Fruit fly (Drosophila melanogaster): ENCODE results near the gene Obp8a.

Obp8a gene

dm6 chrX:9214576-9214975 is at the start of gene Obp8a:
Gene Obp8a (plus strand): TSS chrX:9214876.
- TF ChIP-seq CG12605 (GFP tag; IDR thresholded peaks at IDR 0.05) (no peak), CG32121 (GFP tag; IDR thresholded peaks at IDR 0.05) (no peak), fd96Ca (GFP tag; IDR thresholded peaks at IDR 0.05) (no peak), CG34367 (tag; optimal IDR thresholded peaks at IDR 0.05) (no peak)

dm6 chrX:9168273-9168672 is 46.4 kb upstream of the Obp8a start:
- no peak for TF ChIP-seq CG15710 (tag; optimal IDR thresholded peaks at IDR 0.05)
- no peak for TF ChIP-seq CG10348 (GFP tag; IDR thresholded peaks at IDR 0.05)
- TF ChIP-seq CG34367 (tag; optimal IDR thresholded peaks at IDR 0.05), result no peak
- TF ChIP-seq D1 (tag; optimal IDR thresholded peaks at IDR 0.05), result no peak
- no peak for TF ChIP-seq CG9948 (tag; optimal IDR thresholded peaks at IDR 0.05)
- TF ChIP-seq fd96Ca (GFP tag; IDR thresholded peaks at IDR 0.05), result no peak
- no peak for TF ChIP-seq CG8301 (tag; optimal IDR thresholded peaks at IDR 0.05)
- no peak for TF ChIP-seq Snoo (tag; optimal IDR thresholded peaks at IDR 0.05)
- TF ChIP-seq CG8159 (tag; optimal IDR thresholded peaks at IDR 0.05), result no peak
- TF ChIP-seq gl (tag; optimal IDR thresholded peaks at IDR 0.05), result no peak
- TF ChIP-seq CG13204 (GFP tag; optimal IDR thresholded peaks at IDR 0.05), result no peak
- TF ChIP-seq Ets98B (GFP tag; IDR thresholded peaks at IDR 0.05), result no peak

- TF ChIP-seq CG12605 (GFP tag; IDR thresholded peaks at IDR 0.05) (no peak), CG8159 (tag; optimal IDR thresholded peaks at IDR 0.05) (no peak), gl (tag; optimal IDR thresholded peaks at IDR 0.05) (no peak), CG4496 (GFP tag; IDR thresholded peaks at IDR 0.05) (no peak), CG13204 (GFP tag; optimal IDR thresholded peaks at IDR 0.05) (no peak), Pif1B (GFP tag; optimal IDR thresholded peaks at IDR 0.05) (no peak), CG9948 (tag; optimal IDR thresholded peaks at IDR 0.05) (no peak), rn (GFP tag; IDR thresholded peaks at IDR 0.05) (no peak), CG32121 (GFP tag; IDR thresholded peaks at IDR 0.05) (no peak), Pif1A (GFP tag; optimal IDR thresholded peaks at IDR 0.05) (no peak), fd96Ca (GFP tag; IDR thresholded peaks at IDR 0.05) (no peak), CG14655 (GFP tag; optimal IDR thresholded peaks at IDR 0.05) (no peak), Snoo (tag; optimal IDR thresholded peaks at IDR 0.05) (no peak), CG17806 (tag; optimal IDR thresholded peaks at IDR 0.05) (no peak), EcR (GFP tag; optimal IDR thresholded peaks at IDR 0.05) (no peak), CG34367 (tag; optimal IDR thresholded peaks at IDR 0.05) (no peak), CG10348 (GFP tag; IDR thresholded peaks at IDR 0.05) (no peak), D1 (tag; optimal IDR thresholded peaks at IDR 0.05) (no peak), CG15710 (tag; optimal IDR thresholded peaks at IDR 0.05) (no peak)
Observed at dm6 chrX:9187429-9187828, 27.2 kb upstream of the Obp8a start.

- TF ChIP-seq CG32121 (GFP tag; IDR thresholded peaks at IDR 0.05), result no peak
- no peak for TF ChIP-seq Ets98B (GFP tag; IDR thresholded peaks at IDR 0.05)
- no peak for TF ChIP-seq CG15710 (tag; optimal IDR thresholded peaks at IDR 0.05)
- no peak for TF ChIP-seq rn (GFP tag; IDR thresholded peaks at IDR 0.05)
- no peak for TF ChIP-seq gl (tag; optimal IDR thresholded peaks at IDR 0.05)
- TF ChIP-seq Pif1B (GFP tag; optimal IDR thresholded peaks at IDR 0.05), result no peak
- no peak for TF ChIP-seq CG12605 (GFP tag; IDR thresholded peaks at IDR 0.05)
Observed at dm6 chrX:9190555-9191184, 24.0 kb upstream of the Obp8a start, which contains the start of gene CG12115. Gene CG12115 (minus strand): TSS chrX:9190605.

dm6 chrX:9191357-9191756 is 23.3 kb upstream of the Obp8a start, which contains the start of gene CG12057:
Gene CG12057 (plus strand): TSS chrX:9191657.
- no peak for TF ChIP-seq fd96Ca (GFP tag; IDR thresholded peaks at IDR 0.05)
- no peak for TF ChIP-seq CG14655 (GFP tag; optimal IDR thresholded peaks at IDR 0.05)
- no peak for TF ChIP-seq Pif1A (GFP tag; optimal IDR thresholded peaks at IDR 0.05)
- TF ChIP-seq D1 (tag; optimal IDR thresholded peaks at IDR 0.05), result no peak
- TF ChIP-seq CG17806 (tag; optimal IDR thresholded peaks at IDR 0.05), result no peak
- no peak for TF ChIP-seq Snoo (tag; optimal IDR thresholded peaks at IDR 0.05)
- TF ChIP-seq gl (tag; optimal IDR thresholded peaks at IDR 0.05), result no peak
- no peak for TF ChIP-seq EcR (GFP tag; optimal IDR thresholded peaks at IDR 0.05)
- no peak for TF ChIP-seq CG12605 (GFP tag; IDR thresholded peaks at IDR 0.05)
- no peak for TF ChIP-seq CG10348 (GFP tag; IDR thresholded peaks at IDR 0.05)
- no peak for TF ChIP-seq CG34367 (tag; optimal IDR thresholded peaks at IDR 0.05)
- no peak for TF ChIP-seq CG8159 (tag; optimal IDR thresholded peaks at IDR 0.05)
- TF ChIP-seq rn (GFP tag; IDR thresholded peaks at IDR 0.05), result no peak
- TF ChIP-seq CG9948 (tag; optimal IDR thresholded peaks at IDR 0.05), result no peak
- TF ChIP-seq CG4496 (GFP tag; IDR thresholded peaks at IDR 0.05), result no peak
- no peak for TF ChIP-seq Ets98B (GFP tag; IDR thresholded peaks at IDR 0.05)

- TF ChIP-seq CG8301 (tag; optimal IDR thresholded peaks at IDR 0.05) (no peak), CG8159 (tag; optimal IDR thresholded peaks at IDR 0.05) (no peak), CG17806 (tag; optimal IDR thresholded peaks at IDR 0.05) (no peak), Pif1A (GFP tag; optimal IDR thresholded peaks at IDR 0.05) (no peak), CG12605 (GFP tag; IDR thresholded peaks at IDR 0.05) (no peak)
Observed at dm6 chrX:9192429-9192828, 22.2 kb upstream of the Obp8a start, which contains the start of gene CG12056. Gene CG12056 (plus strand): TSS chrX:9192669.

dm6 chrX:9193604-9194003 is 21.1 kb upstream of the Obp8a start, which contains the start of gene CG12106:
Gene CG12106 (plus strand): TSS chrX:9193898.
- TF ChIP-seq CG9948 (tag; optimal IDR thresholded peaks at IDR 0.05) (peak; percentile 25), Pif1A (GFP tag; optimal IDR thresholded peaks at IDR 0.05) (no peak), fd96Ca (GFP tag; IDR thresholded peaks at IDR 0.05) (no peak), Pif1B (GFP tag; optimal IDR thresholded peaks at IDR 0.05) (no peak), gl (tag; optimal IDR thresholded peaks at IDR 0.05) (no peak), CG4496 (GFP tag; IDR thresholded peaks at IDR 0.05) (peak; percentile 56; the same call in 1 of the 3 replicates), CG34367 (tag; optimal IDR thresholded peaks at IDR 0.05) (peak; percentile 26), Ets98B (GFP tag; IDR thresholded peaks at IDR 0.05) (no peak), rn (GFP tag; IDR thresholded peaks at IDR 0.05) (0 out of 2 replicates have a peak, but pooled peaks have one; percentile 20), D1 (tag; optimal IDR thresholded peaks at IDR 0.05) (no peak), CG15710 (tag; optimal IDR thresholded peaks at IDR 0.05) (peak; percentile 54), CG10348 (GFP tag; IDR thresholded peaks at IDR 0.05) (peak; percentile 21; the same call in 1 of the 2 replicates), CG8159 (tag; optimal IDR thresholded peaks at IDR 0.05) (no peak), CG12605 (GFP tag; IDR thresholded peaks at IDR 0.05) (no peak), CG13204 (GFP tag; optimal IDR thresholded peaks at IDR 0.05) (no peak), Snoo (tag; optimal IDR thresholded peaks at IDR 0.05) (peak; percentile 23), EcR (GFP tag; optimal IDR thresholded peaks at IDR 0.05) (no peak), CG17806 (tag; optimal IDR thresholded peaks at IDR 0.05) (peak; percentile 40), CG14655 (GFP tag; optimal IDR thresholded peaks at IDR 0.05) (no peak), CG32121 (GFP tag; IDR thresholded peaks at IDR 0.05) (peak; percentile 27; the same call in 1 of the 2 replicates), CG8301 (tag; optimal IDR thresholded peaks at IDR 0.05) (peak; percentile 53)

Data from whole organism, pupa.